Fruit fly (Drosophila melanogaster): ENCODE data around the gene Snmp1.
A peak's percentile ranks its signal among the peaks of the same experiment; 100 is the strongest.

Snmp1 gene

dm6 chr3R:21214693-21215145 is 46.7 kb upstream of the Snmp1 start, which contains the start of gene Ddrgk1 (continued):
- TF ChIP-seq Awh (GFP tag; IDR thresholded peaks at IDR 0.05): no peak
- TF ChIP-seq twi (tag; optimal IDR thresholded peaks at IDR 0.05): peak; percentile 73
- peak; percentile 6 for TF ChIP-seq CG33557 (GFP tag; optimal IDR thresholded peaks at IDR 0.05)
- TF ChIP-seq Dip2 (GFP tag; IDR thresholded peaks at IDR 0.05): no peak
- TF ChIP-seq CHES-1-like (GFP tag; optimal IDR thresholded peaks at IDR 0.05): peak; percentile 42
- peak; percentile 6 for TF ChIP-seq gro (GFP tag; optimal IDR thresholded peaks at IDR 0.05)
- TF ChIP-seq Sin3A (optimal IDR thresholded peaks at IDR 0.05): peak; percentile 14
- TF ChIP-seq eyg (GFP tag; optimal IDR thresholded peaks at IDR 0.05): no peak
- no peak for TF ChIP-seq CG8089 (GFP tag; optimal IDR thresholded peaks at IDR 0.05)
- no peak for TF ChIP-seq prd (optimal IDR thresholded peaks at IDR 0.05)
- peak; percentile 56; the same call in 2 of the 3 replicates for TF ChIP-seq prd (GFP tag; IDR thresholded peaks at IDR 0.05)
- no peak for TF ChIP-seq sqz (GFP tag; optimal IDR thresholded peaks at IDR 0.05)
- TF ChIP-seq CG8944 (GFP tag; optimal IDR thresholded peaks at IDR 0.05): peak; percentile 1
- no peak for TF ChIP-seq CG42726 (GFP tag; IDR thresholded peaks at IDR 0.05; ENCODE audit: partially characterized antibody)
- TF ChIP-seq grn (GFP tag; optimal IDR thresholded peaks at IDR 0.05): no peak
- TF ChIP-seq aop (GFP tag; IDR thresholded peaks at IDR 0.05): no peak
- peak; percentile 81 for TF ChIP-seq Med (GFP tag)
- no peak for TF ChIP-seq run (tag; optimal IDR thresholded peaks at IDR 0.05)
- no peak for TF ChIP-seq E2f2 (GFP tag; IDR thresholded peaks at IDR 0.05)
- peak; percentile 11 for TF ChIP-seq CG13424 (tag; optimal IDR thresholded peaks at IDR 0.05)
- no peak for TF ChIP-seq zen2 (GFP tag; IDR thresholded peaks at IDR 0.05; ENCODE audit: partially characterized antibody)
- no peak for TF ChIP-seq Poxn (GFP tag; IDR thresholded peaks at IDR 0.05)
- TF ChIP-seq CG14441 (GFP tag; IDR thresholded peaks at IDR 0.05): no peak
- peak; percentile 18 for TF ChIP-seq CoRest (tag; optimal IDR thresholded peaks at IDR 0.05)
- no peak for TF ChIP-seq gsb (GFP tag; IDR thresholded peaks at IDR 0.05)
- TF ChIP-seq Hr3 (GFP tag; optimal IDR thresholded peaks at IDR 0.05): no peak
- no peak for TF ChIP-seq CG13287 (GFP tag; IDR thresholded peaks at IDR 0.05; ENCODE audit: partially characterized antibody)
- no peak for TF ChIP-seq Lhr (GFP tag; optimal IDR thresholded peaks at IDR 0.05)
- no peak for TF ChIP-seq caup (GFP tag; optimal IDR thresholded peaks at IDR 0.05; ENCODE audit: severe bottlenecking)
- TF ChIP-seq ac (GFP tag; optimal IDR thresholded peaks at IDR 0.05): no peak
- TF ChIP-seq CG15073 (GFP tag; optimal IDR thresholded peaks at IDR 0.05): no peak
- no peak for TF ChIP-seq CG7271 (tag; optimal IDR thresholded peaks at IDR 0.05)
- TF ChIP-seq dm (GFP tag; optimal IDR thresholded peaks at IDR 0.05): no peak
- TF ChIP-seq CG2116 (GFP tag; optimal IDR thresholded peaks at IDR 0.05): peak; percentile 32
- peak; percentile 40 for TF ChIP-seq CG2712 (tag; optimal IDR thresholded peaks at IDR 0.05)
- TF ChIP-seq C15 (GFP tag; IDR thresholded peaks at IDR 0.05): no peak
- no peak for TF ChIP-seq wor (GFP tag; IDR thresholded peaks at IDR 0.05)
- no peak for TF ChIP-seq ken (GFP tag; IDR thresholded peaks at IDR 0.05)
- no peak for TF ChIP-seq D19A (tag; optimal IDR thresholded peaks at IDR 0.05)
- no peak for TF ChIP-seq Atf3 (GFP tag; optimal IDR thresholded peaks at IDR 0.05)
- TF ChIP-seq CG33213 (GFP tag; optimal IDR thresholded peaks at IDR 0.05): peak; percentile 4
- 0 out of 2 replicates have a peak, but pooled peaks have one; percentile 7 for TF ChIP-seq E2f1 (GFP tag; IDR thresholded peaks at IDR 0.05)
- TF ChIP-seq CG9727 (GFP tag; optimal IDR thresholded peaks at IDR 0.05): peak; percentile 26
- TF ChIP-seq HLH54F (GFP tag; optimal IDR thresholded peaks at IDR 0.05): peak; percentile 17
- TF ChIP-seq ssp (GFP tag; IDR thresholded peaks at IDR 0.05): no peak
- no peak for TF ChIP-seq Mrtf (GFP tag; IDR thresholded peaks at IDR 0.05)
- peak; percentile 10 for TF ChIP-seq stwl (tag; optimal IDR thresholded peaks at IDR 0.05)
- TF ChIP-seq nom (GFP tag; optimal IDR thresholded peaks at IDR 0.05): no peak
- no peak for TF ChIP-seq tna (GFP tag; IDR thresholded peaks at IDR 0.05; ENCODE audit: partially characterized antibody)
- no peak for TF ChIP-seq CG12155 (GFP tag; optimal IDR thresholded peaks at IDR 0.05)
- TF ChIP-seq CG30020 (tag; optimal IDR thresholded peaks at IDR 0.05): peak; percentile 89
- TF ChIP-seq kay (GFP tag; optimal IDR thresholded peaks at IDR 0.05): peak; percentile 52
